Fruit fly (Drosophila melanogaster): ENCODE results near the gene RpL13A.

Gene RpL13A

dm6 chr3R:5648569-5649476, 24.5 kb downstream of the RpL13A start, which contains the start of the genes MTA1-like and Sec23 (continued):
- peak; percentile 43 for TF ChIP-seq Chrac-16 (GFP tag; optimal IDR thresholded peaks at IDR 0.05)
- no peak for TF ChIP-seq ara (GFP tag; IDR thresholded peaks at IDR 0.05)
- TF ChIP-seq Dref (GFP tag; IDR thresholded peaks at IDR 0.05): peak; percentile 82
- no peak; the same call in 2 of the 3 replicates for TF ChIP-seq Aef1 (GFP tag; IDR thresholded peaks at IDR 0.05)
- TF ChIP-seq CG34422 (GFP tag; IDR thresholded peaks at IDR 0.05): 0 out of 3 replicates have a peak, but pooled peaks have one; percentile 52
- TF ChIP-seq Asciz (GFP tag; optimal IDR thresholded peaks at IDR 0.05): no peak
- peak; percentile 53 for TF ChIP-seq Sry-β (GFP tag; optimal IDR thresholded peaks at IDR 0.05)
- peak; percentile 44 for TF ChIP-seq az2 (GFP tag; optimal IDR thresholded peaks at IDR 0.05)
- TF ChIP-seq phol (tag; optimal IDR thresholded peaks at IDR 0.05): peak; percentile 98
- TF ChIP-seq trem (tag; optimal IDR thresholded peaks at IDR 0.05): peak; percentile 75
- no peak for TF ChIP-seq fd102C (GFP tag; optimal IDR thresholded peaks at IDR 0.05)
- peak; percentile 17; the same call in 1 of the 3 replicates for TF ChIP-seq dysf (GFP tag; IDR thresholded peaks at IDR 0.05)
- TF ChIP-seq CTCF (GFP tag; optimal IDR thresholded peaks at IDR 0.05): peak; percentile 35
- 0 out of 2 replicates have a peak, but pooled peaks have one; percentile 19 for TF ChIP-seq ranshi (GFP tag; IDR thresholded peaks at IDR 0.05)
- peak; percentile 1 for TF ChIP-seq NC2β (GFP tag; optimal IDR thresholded peaks at IDR 0.05)
- peak; percentile 42 to 58 for TF ChIP-seq dpn (GFP tag; optimal IDR thresholded peaks at IDR 0.05)
- peak; percentile 45 for TF ChIP-seq CG8290 (GFP tag; optimal IDR thresholded peaks at IDR 0.05)
- peak; percentile 29 to 49 for TF ChIP-seq CG8290 (tag; optimal IDR thresholded peaks at IDR 0.05)
- no peak for TF ChIP-seq Atf-2 (GFP tag; optimal IDR thresholded peaks at IDR 0.05)
- TF ChIP-seq CG9817 (tag; optimal IDR thresholded peaks at IDR 0.05): peak; percentile 47
- TF ChIP-seq gfzf (GFP tag; optimal IDR thresholded peaks at IDR 0.05): peak; percentile 13
- TF ChIP-seq H2.0 (GFP tag; IDR thresholded peaks at IDR 0.05): no peak
- 0 out of 3 replicates have a peak, but pooled peaks have one; percentile 20 for TF ChIP-seq Dbx (GFP tag; IDR thresholded peaks at IDR 0.05)
- peak; percentile 14 for TF ChIP-seq HmgD (GFP tag; optimal IDR thresholded peaks at IDR 0.05)
- no peak for TF ChIP-seq Hr39 (optimal IDR thresholded peaks at IDR 0.05)
- TF ChIP-seq CG12104 (GFP tag; optimal IDR thresholded peaks at IDR 0.05): peak; percentile 53
- TF ChIP-seq HLH4C (GFP tag; IDR thresholded peaks at IDR 0.05; ENCODE audit: partially characterized antibody): peak; percentile 92
- TF ChIP-seq ind (GFP tag; optimal IDR thresholded peaks at IDR 0.05): peak; percentile 61
- TF ChIP-seq CG8478 (optimal IDR thresholded peaks at IDR 0.05): no peak
- TF ChIP-seq nerfin-2 (GFP tag; IDR thresholded peaks at IDR 0.05; ENCODE audit: partially characterized antibody): peak; percentile 85
- no peak for TF ChIP-seq CG1832 (GFP tag; optimal IDR thresholded peaks at IDR 0.05)
- no peak for TF ChIP-seq crc (GFP tag; optimal IDR thresholded peaks at IDR 0.05)
- TF ChIP-seq CG14860 (GFP tag; IDR thresholded peaks at IDR 0.05; ENCODE audit: partially characterized antibody): peak; percentile 95
- peak in 1 of 3 experiments; percentile 61 for TF ChIP-seq lola (GFP tag; optimal IDR thresholded peaks at IDR 0.05)
- peak; percentile 79 for TF ChIP-seq nmo (GFP tag; optimal IDR thresholded peaks at IDR 0.05)
- peak; percentile 56 for TF ChIP-seq CG10147 (GFP tag; optimal IDR thresholded peaks at IDR 0.05)
- peak; percentile 4 for TF ChIP-seq Lhr (GFP tag; optimal IDR thresholded peaks at IDR 0.05)
- TF ChIP-seq ttk (GFP tag; IDR thresholded peaks at IDR 0.05): peak; percentile 37; the same call in 1 of the 2 replicates
- TF ChIP-seq CG3281 (GFP tag; optimal IDR thresholded peaks at IDR 0.05): peak; percentile 4
- TF ChIP-seq Opbp (GFP tag; IDR thresholded peaks at IDR 0.05; ENCODE audit: partially characterized antibody): peak; percentile 90
- TF ChIP-seq eve (GFP tag; optimal IDR thresholded peaks at IDR 0.05): no peak
- peak; percentile 28 for TF ChIP-seq CG8388 (GFP tag; optimal IDR thresholded peaks at IDR 0.05)
- peak; percentile 36 for TF ChIP-seq Nf-YB (GFP tag; optimal IDR thresholded peaks at IDR 0.05)
- TF ChIP-seq CG9215 (GFP tag; IDR thresholded peaks at IDR 0.05): peak; percentile 56
- TF ChIP-seq ash1 (GFP tag; optimal IDR thresholded peaks at IDR 0.05): no peak
- TF ChIP-seq Side (GFP tag; optimal IDR thresholded peaks at IDR 0.05): no peak
- TF ChIP-seq Oli (tag; optimal IDR thresholded peaks at IDR 0.05): peak; percentile 32
- 0 out of 2 replicates have a peak, but pooled peaks have one; percentile 4 for TF ChIP-seq onecut (GFP tag; IDR thresholded peaks at IDR 0.05)
- TF ChIP-seq her (GFP tag; optimal IDR thresholded peaks at IDR 0.05): no peak

Data from whole organism, embryonic.